Fruit fly (Drosophila melanogaster) whole organism, embryonic: ENCODE measurements around the gene NaPi-III.
A peak's percentile ranks its signal among the peaks of the same experiment; 100 is the strongest.

Experiments used
- ATbp ChIP-seq: fragments of 200-800 bp; sonication (Bioruptor generic); optimal IDR thresholded peaks from 2 replicates; lab custom pipeline; 2017; ENCODE audit warnings: missing biosample characterization, mild to moderate bottlenecking, missing genetic modification characterization, missing genetic modification reagents
- Atf3 ChIP-seq: fragments of 200-800 bp; sonication (Bioruptor generic); optimal IDR thresholded peaks from 3 replicates; lab custom pipeline; 2016; ENCODE audit warnings: missing biosample characterization, missing genetic modification characterization
- CG10274 ChIP-seq: fragments of 200-800 bp; sonication (Bioruptor generic); optimal IDR thresholded peaks from 3 replicates; lab custom pipeline; 2017; ENCODE audit warnings: missing biosample characterization, mild to moderate bottlenecking, missing genetic modification characterization
- CG10431 ChIP-seq: fragments of 200-800 bp; sonication (Bioruptor generic); optimal IDR thresholded peaks from 3 replicates; lab custom pipeline; 2018; ENCODE audit warnings: missing biosample characterization, mild to moderate bottlenecking, missing genetic modification characterization
- CG12942 ChIP-seq: fragments of 200-800 bp; sonication (Bioruptor generic); optimal IDR thresholded peaks from 3 replicates; lab custom pipeline; 2016; ENCODE audit warnings: missing biosample characterization, missing genetic modification characterization
- CG14667 ChIP-seq: fragments of 200-800 bp; sonication (Bioruptor generic); IDR thresholded peaks from 2 replicates; pipeline ENCODE4 v1.3.6; 2022; ENCODE audit warnings: missing biosample characterization, missing genetic modification characterization
- CG15514 ChIP-seq: fragments of 200-800 bp; sonication (Bioruptor generic); optimal IDR thresholded peaks from 3 replicates; lab custom pipeline; 2017; ENCODE audit warnings: missing biosample characterization, missing genetic modification characterization, mild to moderate bottlenecking, moderate library complexity, missing genetic modification reagents
- CG17829 ChIP-seq: fragments of 200-800 bp; optimal IDR thresholded peaks from 2 replicates; lab custom pipeline; 2019; ENCODE audit warnings: missing biosample characterization, mild to moderate bottlenecking, missing genetic modification characterization, moderate library complexity
- CG31365 ChIP-seq: fragments of 200-800 bp; sonication (Bioruptor generic); optimal IDR thresholded peaks from 2 replicates; lab custom pipeline; 2018; ENCODE audit warnings: missing biosample characterization, mild to moderate bottlenecking, missing genetic modification characterization
- CG31388 ChIP-seq: fragments of 200-800 bp; sonication (Bioruptor generic); optimal IDR thresholded peaks from 2 replicates; lab custom pipeline; 2016; ENCODE audit warnings: missing biosample characterization, missing genetic modification characterization
- CG4282 ChIP-seq: fragments of 200-800 bp; sonication (Bioruptor generic); optimal IDR thresholded peaks from 2 replicates; lab custom pipeline; 2016; ENCODE audit warnings: missing biosample characterization, missing genetic modification characterization
- CG4360 ChIP-seq: fragments of 200-800 bp; sonication (Bioruptor generic); IDR thresholded peaks from 2 replicates; pipeline ENCODE4 v1.3.6; 2022; ENCODE audit warnings: missing biosample characterization, missing genetic modification characterization
- CG4617 ChIP-seq: fragments of 200-800 bp; sonication (Bioruptor generic); optimal IDR thresholded peaks from 3 replicates; lab custom pipeline; 2016; ENCODE audit warnings: missing biosample characterization, missing genetic modification characterization, borderline replicate concordance
- CG4820 ChIP-seq: fragments of 200-800 bp; sonication (Bioruptor generic); optimal IDR thresholded peaks from 3 replicates; lab custom pipeline; 2016; ENCODE audit warnings: missing biosample characterization, missing genetic modification characterization
- CG6654 ChIP-seq: fragments of 200-800 bp; sonication (Bioruptor generic); optimal IDR thresholded peaks from 2 replicates; lab custom pipeline; 2017; ENCODE audit warnings: missing biosample characterization, mild to moderate bottlenecking, missing genetic modification characterization
- CG8359 ChIP-seq: fragments of 200-800 bp; sonication (Bioruptor generic); optimal IDR thresholded peaks from 2 replicates; lab custom pipeline; 2017; ENCODE audit warnings: missing biosample characterization, mild to moderate bottlenecking, missing genetic modification characterization, borderline replicate concordance
- CG9609 ChIP-seq: fragments of 200-800 bp; sonication (Bioruptor generic); optimal IDR thresholded peaks from 3 replicates; lab custom pipeline; 2016; ENCODE audit warnings: missing biosample characterization, missing genetic modification characterization
- CHES-1-like ChIP-seq: fragments of 200-800 bp; sonication (Bioruptor generic); optimal IDR thresholded peaks from 2 replicates; lab custom pipeline; 2016; ENCODE audit warnings: missing biosample characterization, missing genetic modification characterization
- Dek ChIP-seq: fragments of 200-800 bp; sonication (Bioruptor generic); optimal IDR thresholded peaks from 3 replicates; lab custom pipeline; 2019; ENCODE audit warnings: missing biosample characterization, mild to moderate bottlenecking, missing genetic modification characterization, moderate library complexity
- Eip74EF ChIP-seq, 2 experiments: fragments of 200-800 bp in 1 of 2; fragments of >200 bp in 1 of 2; sonication (Bioruptor generic) in 1 of 2; optimal IDR thresholded peaks; 2 replicates each; lab custom pipeline; 2017 to 2019; ENCODE audit warnings: missing biosample characterization in 2 of 2, missing genetic modification characterization in 2 of 2, mild to moderate bottlenecking in 1 of 2, moderate library complexity in 1 of 2
- HLH3B ChIP-seq: fragments of 200-800 bp; sonication (Bioruptor generic); IDR thresholded peaks from 2 replicates; pipeline ENCODE4 v1.3.6; 2022; ENCODE audit warnings: missing biosample characterization, missing genetic modification characterization
- HLH54F ChIP-seq: fragments of 200-800 bp; sonication (Bioruptor generic); optimal IDR thresholded peaks from 3 replicates; lab custom pipeline; 2016; ENCODE audit warnings: missing biosample characterization, missing genetic modification characterization
- HLHmδ ChIP-seq: fragments of 200-800 bp; sonication (Bioruptor generic); optimal IDR thresholded peaks from 2 replicates; lab custom pipeline; 2018; ENCODE audit warnings: missing biosample characterization, mild to moderate bottlenecking, missing genetic modification characterization, moderate library complexity
- HmgZ ChIP-seq: fragments of 200-800 bp; sonication (Bioruptor generic); optimal IDR thresholded peaks from 2 replicates; lab custom pipeline; 2018; ENCODE audit warnings: missing biosample characterization, mild to moderate bottlenecking, missing genetic modification characterization
- Hr3 ChIP-seq: fragments of 200-800 bp; sonication (Bioruptor generic); optimal IDR thresholded peaks from 3 replicates; lab custom pipeline; 2016; ENCODE audit warnings: missing biosample characterization, missing genetic modification characterization
- Kr ChIP-seq: fragments of 200-800 bp; sonication (Bioruptor generic); optimal IDR thresholded peaks from 2 replicates; lab custom pipeline; 2017; ENCODE audit warnings: missing biosample characterization, mild to moderate bottlenecking, missing genetic modification characterization
- Lpt ChIP-seq: fragments of >200 bp; optimal IDR thresholded peaks from 2 replicates; lab custom pipeline; 2018; ENCODE audit warnings: missing biosample characterization, missing genetic modification characterization
- Mrtf ChIP-seq: fragments of 200-800 bp; sonication (Bioruptor generic); IDR thresholded peaks from 3 replicates; pipeline ENCODE4 v1.3.6; 2022; ENCODE audit warnings: missing biosample characterization, missing genetic modification characterization
- Neu2 ChIP-seq: fragments of 200-800 bp; sonication (Bioruptor generic); optimal IDR thresholded peaks from 3 replicates; lab custom pipeline; 2016; ENCODE audit warnings: missing biosample characterization, missing genetic modification characterization, borderline replicate concordance
- Oaz ChIP-seq: fragments of 200-800 bp; sonication (Bioruptor generic); IDR thresholded peaks from 2 replicates; pipeline ENCODE4 v1.3.6; 2022; ENCODE audit warnings: missing biosample characterization, missing genetic modification characterization
- PHDP ChIP-seq: fragments of 200-800 bp; sonication (Bioruptor generic); optimal IDR thresholded peaks from 3 replicates; lab custom pipeline; 2018; ENCODE audit warnings: missing biosample characterization, mild to moderate bottlenecking, missing genetic modification characterization, moderate library complexity
- Poxn ChIP-seq: fragments of 200-800 bp; sonication (Bioruptor generic); IDR thresholded peaks from 2 replicates; pipeline ENCODE4 v1.3.6; 2022; ENCODE audit warnings: missing biosample characterization, missing genetic modification characterization
- Ravus ChIP-seq: fragments of 200-800 bp; sonication (Bioruptor generic); IDR thresholded peaks from 2 replicates; pipeline ENCODE4 v1.3.6; 2022; ENCODE audit warnings: missing biosample characterization, missing genetic modification characterization
- Sox100B ChIP-seq: fragments of 200-800 bp; sonication (Bioruptor generic); optimal IDR thresholded peaks from 3 replicates; lab custom pipeline; 2018; ENCODE audit warnings: missing biosample characterization, mild to moderate bottlenecking, missing genetic modification characterization
- ab ChIP-seq: fragments of 200-800 bp; sonication (Bioruptor generic); optimal IDR thresholded peaks from 2 replicates; lab custom pipeline; 2016; ENCODE audit warnings: missing biosample characterization, missing genetic modification characterization
- abd-A ChIP-seq: fragments of 200-800 bp; sonication (Bioruptor generic); optimal IDR thresholded peaks from 3 replicates; lab custom pipeline; 2019; ENCODE audit warnings: missing biosample characterization, mild to moderate bottlenecking, missing genetic modification characterization, moderate library complexity
- bcd ChIP-seq: fragments of 200-800 bp; sonication (Bioruptor generic); optimal IDR thresholded peaks from 2 replicates; lab custom pipeline; 2017; ENCODE audit warnings: missing biosample characterization, mild to moderate bottlenecking, missing genetic modification characterization
- chm ChIP-seq: fragments of 200-800 bp; sonication (Bioruptor generic); IDR thresholded peaks from 2 replicates; pipeline ENCODE4 v1.3.6; 2022; ENCODE audit warnings: missing biosample characterization, missing genetic modification characterization
- crc ChIP-seq: fragments of 200-800 bp; sonication (Bioruptor generic); optimal IDR thresholded peaks from 2 replicates; lab custom pipeline; 2016; ENCODE audit warnings: missing biosample characterization, missing genetic modification characterization
- crp ChIP-seq, 2 experiments: fragments of 200-800 bp; sonication (Bioruptor generic); optimal IDR thresholded peaks; 2 replicates in 1 of 2; 3 replicates in 1 of 2; lab custom pipeline; 2017; ENCODE audit warnings: missing biosample characterization in 2 of 2, missing genetic modification characterization in 2 of 2, mild to moderate bottlenecking in 1 of 2, moderate library complexity in 1 of 2
- emc ChIP-seq: fragments of 200-800 bp; sonication (Bioruptor generic); optimal IDR thresholded peaks from 2 replicates; lab custom pipeline; 2016; ENCODE audit warnings: missing biosample characterization, missing genetic modification characterization
- fd96Cb ChIP-seq: fragments of 200-800 bp; sonication (Bioruptor generic); optimal IDR thresholded peaks from 2 replicates; lab custom pipeline; 2018; ENCODE audit warnings: missing biosample characterization, mild to moderate bottlenecking, missing genetic modification characterization, moderate library complexity
- hth ChIP-seq: fragments of >200 bp; optimal IDR thresholded peaks from 2 replicates; lab custom pipeline; 2017; ENCODE audit warnings: inconsistent platforms
- lola ChIP-seq, 3 experiments: fragments of >200 bp in 2 of 3; fragments of 200-800 bp in 1 of 3; sonication (Bioruptor generic) in 1 of 3; optimal IDR thresholded peaks; 2 replicates each; lab custom pipeline; 2017 to 2019; ENCODE audit warnings: missing biosample characterization in 3 of 3, missing genetic modification characterization in 3 of 3, mild to moderate bottlenecking in 1 of 3, moderate library complexity in 1 of 3
- maf-S ChIP-seq: fragments of 200-800 bp; sonication (Bioruptor generic); optimal IDR thresholded peaks from 2 replicates; lab custom pipeline; 2016; ENCODE audit warnings: missing biosample characterization, missing genetic modification characterization
- pan ChIP-seq, 4 experiments: fragments of >200 bp in 3 of 4; fragments of 200-800 bp in 1 of 4; sonication (Bioruptor generic) in 1 of 4; optimal IDR thresholded peaks in 3 of 4; IDR thresholded peaks in 1 of 4; 2 replicates each; pipeline versions ENCODE4 v1.3.6 to Lab custom; 2017 to 2022; ENCODE audit warnings: missing biosample characterization in 2 of 4, missing genetic modification characterization in 2 of 4, mixed read lengths in 1 of 4
- repo ChIP-seq: fragments of 200-800 bp; sonication (Bioruptor generic); optimal IDR thresholded peaks from 2 replicates; lab custom pipeline; 2016; ENCODE audit warnings: missing biosample characterization, missing genetic modification characterization
- ssp ChIP-seq: fragments of 200-800 bp; sonication (Bioruptor generic); IDR thresholded peaks from 2 replicates; pipeline ENCODE4 v1.3.6; 2022; ENCODE audit warnings: missing biosample characterization, missing genetic modification characterization
- zf30C ChIP-seq: fragments of 200-800 bp; sonication (Bioruptor generic); optimal IDR thresholded peaks from 3 replicates; lab custom pipeline; 2018; ENCODE audit warnings: missing biosample characterization, mild to moderate bottlenecking, missing genetic modification characterization

The NaPi-III gene

dm6 chr3L:11148478-11149251 lies 25.5 kb downstream of the NaPi-III start (continued):
- TF ChIP-seq Neu2 (GFP tag; lab: Kevin White, UChicago), result no peak
- no peak for TF ChIP-seq hth (lab: Kevin White, UChicago)
- TF ChIP-seq maf-S (GFP tag; lab: Kevin White, UChicago), result no peak
- no peak for TF ChIP-seq zf30C
- TF ChIP-seq Mrtf (GFP tag; lab: Robert Waterston, UW), result no peak
- peak; percentile 27 for TF ChIP-seq Hr3 (GFP tag; lab: Kevin White, UChicago)
- peak; percentile 41 for TF ChIP-seq ATbp (GFP tag; lab: Kevin White, UChicago)
- TF ChIP-seq CG4820 (GFP tag; lab: Kevin White, UChicago), result peak; percentile 41
- TF ChIP-seq ab (GFP tag; lab: Kevin White, UChicago), result no peak
- TF ChIP-seq CHES-1-like (GFP tag; lab: Kevin White, UChicago), result no peak
- TF ChIP-seq ssp, result no peak
- no peak for TF ChIP-seq emc (GFP tag; lab: Kevin White, UChicago)
- no peak for TF ChIP-seq Dek (tag; lab: Kevin White, UChicago)
- TF ChIP-seq PHDP (tag; lab: Kevin White, UChicago), result peak; percentile 38
- TF ChIP-seq CG4282, result no peak
- TF ChIP-seq Kr (GFP tag; lab: Kevin White, UChicago), result no peak
- no peak for TF ChIP-seq CG12942 (GFP tag; lab: Kevin White, UChicago)
- TF ChIP-seq Atf3 (GFP tag; lab: Kevin White, UChicago), result no peak
- no peak for TF ChIP-seq chm (GFP tag; lab: Robert Waterston, UW)
- peak; percentile 46 for TF ChIP-seq bcd (GFP tag; lab: Kevin White, UChicago)
- TF ChIP-seq Oaz (GFP tag; lab: Robert Waterston, UW), result no peak
- TF ChIP-seq CG4617 (GFP tag; lab: Kevin White, UChicago), result no peak
- TF ChIP-seq repo (GFP tag; lab: Kevin White, UChicago), result no peak
- no peak for TF ChIP-seq CG31365
- peak; percentile 22; the same call in 1 of the 2 replicates for TF ChIP-seq CG14667
- TF ChIP-seq HLH3B, result 0 out of 2 replicates have a peak, but pooled peaks have one; percentile 34
- TF ChIP-seq pan (optimal IDR thresholded peaks at IDR 0.05; lab: Kevin White, UChicago), result no peak
- peak in 1 of 2 experiments; percentile 52 for TF ChIP-seq pan (GFP tag; optimal IDR thresholded peaks at IDR 0.05 in 1 of 2, IDR thresholded peaks at IDR 0.05 in 1 of 2)
- no peak for TF ChIP-seq CG15514
- no peak for TF ChIP-seq Poxn (GFP tag; lab: Robert Waterston, UW)
- peak in 1 of 2 experiments; percentile 43 for TF ChIP-seq Eip74EF (GFP tag; optimal IDR thresholded peaks at IDR 0.05; lab: Kevin White, UChicago)
- no peak for TF ChIP-seq CG6654 (GFP tag; lab: Kevin White, UChicago)
- no peak for TF ChIP-seq crc (GFP tag; lab: Kevin White, UChicago)
- no peak for TF ChIP-seq HLH54F (GFP tag; lab: Kevin White, UChicago)
- TF ChIP-seq fd96Cb, result peak; percentile 63
- no peak for TF ChIP-seq HLHmδ (GFP tag; lab: Kevin White, UChicago)
- no peak for TF ChIP-seq CG4360 (GFP tag; lab: Robert Waterston, UW)
- no peak for TF ChIP-seq Ravus (GFP tag; lab: Robert Waterston, UW)
- TF ChIP-seq Sox100B (GFP tag; lab: Kevin White, UChicago), result peak; percentile 63
- TF ChIP-seq CG8359 (GFP tag; lab: Kevin White, UChicago), result peak; percentile 15
- TF ChIP-seq HmgZ, result no peak
- TF ChIP-seq CG10431 (GFP tag; lab: Kevin White, UChicago), result no peak
- TF ChIP-seq CG31388 (GFP tag; lab: Kevin White, UChicago), result no peak
- no peak for TF ChIP-seq Lpt (GFP tag; lab: Kevin White, UChicago)
- TF ChIP-seq CG10274 (GFP tag; lab: Kevin White, UChicago), result no peak
- no peak for TF ChIP-seq CG9609 (GFP tag; lab: Kevin White, UChicago)
- TF ChIP-seq abd-A, result peak; percentile 66
- TF ChIP-seq CG17829 (tag; lab: Kevin White, UChicago), result peak; percentile 51
- TF ChIP-seq lola (GFP tag; optimal IDR thresholded peaks at IDR 0.05; lab: Kevin White, UChicago), result peak in 1 of 3 experiments; percentile 48
- no peak for TF ChIP-seq crp (GFP tag; optimal IDR thresholded peaks at IDR 0.05; lab: Kevin White, UChicago)
